Worm (Caenorhabditis elegans) whole organism, L2 larva: ENCODE results near the gene T16G12.9.

Experiments used
- ama-1 ChIP-seq: fragments of 150-350 bp; optimal IDR thresholded peaks from 2 replicates; lab custom pipeline; 2018; ENCODE audit warnings: inconsistent platforms
- lin-11 ChIP-seq: fragments of 150-350 bp; sonication (generic microtip); optimal IDR thresholded peaks from 2 replicates; lab custom pipeline; 2014; ENCODE audit warnings: missing biosample characterization, missing genetic modification characterization, inconsistent platforms, mixed read lengths
- lsy-2 ChIP-seq, 2 experiments: fragments of 150-350 bp in 1 of 2; sonication (generic microtip) in 1 of 2; optimal IDR thresholded peaks; 2 replicates each; lab custom pipeline; 2014 to 2017; ENCODE audit warnings: missing biosample characterization in 2 of 2, missing genetic modification characterization in 2 of 2
- nhr-11 ChIP-seq: fragments of 150-350 bp; optimal IDR thresholded peaks from 2 replicates; lab custom pipeline; 2014; ENCODE audit warnings: missing biosample characterization, missing genetic modification characterization
- nhr-12 ChIP-seq: fragments of 150-350 bp; optimal IDR thresholded peaks from 2 replicates; lab custom pipeline; 2014; ENCODE audit warnings: missing biosample characterization, missing genetic modification characterization
- skn-1 ChIP-seq: sonication (generic microtip); optimal IDR thresholded peaks from 2 replicates; lab custom pipeline; 2017; ENCODE audit warnings: missing biosample characterization, missing genetic modification characterization
- unc-62 ChIP-seq: fragments of 150-350 bp; optimal IDR thresholded peaks from 2 replicates; lab custom pipeline; 2014; ENCODE audit warnings: missing biosample characterization, missing genetic modification reagents, missing genetic modification characterization
- ztf-11 ChIP-seq: sonication (generic microtip); optimal IDR thresholded peaks from 2 replicates; lab custom pipeline; 2017; ENCODE audit warnings: missing biosample characterization, missing genetic modification characterization

DNA sequence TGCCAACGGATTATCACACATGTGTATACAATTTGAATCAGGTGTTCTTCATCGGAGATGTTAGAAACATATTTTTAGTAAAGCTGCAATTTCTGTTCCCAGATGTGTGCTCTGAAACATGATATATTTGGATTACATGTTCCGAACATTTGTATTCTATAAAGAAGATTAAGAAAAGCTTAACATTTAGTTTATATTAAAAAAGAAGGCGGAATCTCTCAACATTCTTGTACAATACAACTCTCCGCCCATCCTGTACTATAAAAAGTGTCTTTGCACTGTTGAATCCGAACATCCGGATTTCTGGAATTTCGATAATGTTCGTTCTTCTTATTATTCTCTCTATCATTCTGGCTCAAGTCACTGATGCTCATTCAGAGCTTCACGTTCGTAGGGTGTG is 50.1 kb downstream of the T16G12.9 start, which contains the start of gene ins-23:
- TF ChIP-seq skn-1 (tag; lab: Kevin White, UChicago) (no peak), ama-1 (lab: Kevin White, UChicago) (no peak), nhr-12 (no peak), unc-62 (GFP tag; lab: Kevin White, UChicago) (no peak), nhr-11 (tag; lab: Kevin White, UChicago) (no peak), lin-11 (no peak), lsy-2 (tag; optimal IDR thresholded peaks at IDR 0.05; lab: Kevin White, UChicago) (no peak), ztf-11 (tag; lab: Kevin White, UChicago) (no peak)
